Worm (Caenorhabditis elegans): ENCODE data around the gene C32D5.4.

The C32D5.4 gene

ce11 chrII:6327317-6327716 lies 4.4 kb upstream of the C32D5.4 start (continued):
- TF ChIP-seq madf-10 (tag; optimal IDR thresholded peaks at IDR 0.05) (no peak), ztf-22 (GFP tag; optimal IDR thresholded peaks at IDR 0.05) (no peak), lin-26 (GFP tag; IDR thresholded peaks at IDR 0.05) (no peak), akir-1 (GFP tag; optimal IDR thresholded peaks at IDR 0.05) (no peak), xnd-1 (tag; optimal IDR thresholded peaks at IDR 0.05) (no peak), lsl-1 (GFP tag; optimal IDR thresholded peaks at IDR 0.05) (no peak), him-1 (tag; optimal IDR thresholded peaks at IDR 0.05) (no peak), F37B4.10 (GFP tag; IDR thresholded peaks at IDR 0.05) (no peak), hlh-26 (GFP tag; conservative IDR thresholded peaks at IDR 0.05) (no peak), egl-44 (GFP tag; IDR thresholded peaks at IDR 0.05) (no peak), nhr-27 (tag; optimal IDR thresholded peaks at IDR 0.05) (no peak), F39B2.1 (GFP tag; IDR thresholded peaks at IDR 0.05) (no peak), Y56A3A.18 (GFP tag; IDR thresholded peaks at IDR 0.05) (no peak), aptf-2 (GFP tag; conservative IDR thresholded peaks at IDR 0.05) (no peak), let-607 (tag; optimal IDR thresholded peaks at IDR 0.05) (no peak), attf-5 (GFP tag; optimal IDR thresholded peaks at IDR 0.05) (no peak), unc-130 (GFP tag; optimal IDR thresholded peaks at IDR 0.05) (no peak), tbp1 (GFP tag; optimal IDR thresholded peaks at IDR 0.05) (peak; percentile 30), lsy-27 (tag; optimal IDR thresholded peaks at IDR 0.05; ENCODE audit: borderline replicate concordance, insufficient read depth) (no peak), dox-1 (GFP tag; IDR thresholded peaks at IDR 0.05) (peak; percentile 62), madf-8 (GFP tag; conservative IDR thresholded peaks at IDR 0.05) (no peak), ceh-91 (GFP tag; IDR thresholded peaks at IDR 0.05) (no peak), mel-28 (tag; optimal IDR thresholded peaks at IDR 0.05; ENCODE audit: borderline replicate concordance) (no peak), lir-1 (GFP tag; conservative IDR thresholded peaks at IDR 0.05) (no peak), dpff-1 (tag; optimal IDR thresholded peaks at IDR 0.05) (no peak), mcd-1 (GFP tag; IDR thresholded peaks at IDR 0.05) (no peak), ets-4 (GFP tag; optimal IDR thresholded peaks at IDR 0.05) (peak; percentile 90), aptf-3 (GFP tag; IDR thresholded peaks at IDR 0.05) (no peak), ceh-100 (GFP tag; IDR thresholded peaks at IDR 0.05) (no peak), mxl-1 (tag; optimal IDR thresholded peaks at IDR 0.05) (no peak), ztf-3 (GFP tag; optimal IDR thresholded peaks at IDR 0.05) (no peak), nhr-80 (tag; optimal IDR thresholded peaks at IDR 0.05) (peak; percentile 98), B0261.1 (tag; optimal IDR thresholded peaks at IDR 0.05) (no peak), ztf-28 (GFP tag; IDR thresholded peaks at IDR 0.05) (no peak), lin-54 (GFP tag; optimal IDR thresholded peaks at IDR 0.05) (peak; percentile 28), nhr-179 (tag; optimal IDR thresholded peaks at IDR 0.05) (no peak)

- TF ChIP-seq hmg-1.2 (GFP tag; IDR thresholded peaks at IDR 0.05) (peak; percentile 21; the same call in 1 of the 2 replicates), efl-1 (GFP tag; optimal IDR thresholded peaks at IDR 0.05) (peak; percentile 6), ztf-18 (tag; optimal IDR thresholded peaks at IDR 0.05) (no peak)
Observed at ce11 chrII:6324086-6324485, 1.2 kb upstream of the C32D5.4 start, which contains the start of gene sma-6. sma-6 (plus strand) TSS chrII:6324484.

- TF ChIP-seq F39B2.1 (GFP tag; IDR thresholded peaks at IDR 0.05) = no peak
- TF ChIP-seq snpc-1.1 (tag; optimal IDR thresholded peaks at IDR 0.05; ENCODE audit: insufficient read depth) = no peak
- no peak for TF ChIP-seq sea-2 (GFP tag; IDR thresholded peaks at IDR 0.05)
- no peak for TF ChIP-seq C06A6.2 (GFP tag; conservative IDR thresholded peaks at IDR 0.05)
- no peak for TF ChIP-seq atf-7 (tag; optimal IDR thresholded peaks at IDR 0.05)
- TF ChIP-seq hsf-1 (GFP tag; IDR thresholded peaks at IDR 0.05) = no peak
- TF ChIP-seq nfya-2 (GFP tag; IDR thresholded peaks at IDR 0.05) = no peak
- no peak for TF ChIP-seq mel-28 (tag; optimal IDR thresholded peaks at IDR 0.05; ENCODE audit: borderline replicate concordance)
- TF ChIP-seq snpc-3.4 (tag; optimal IDR thresholded peaks at IDR 0.05) = no peak
- TF ChIP-seq lir-1 (GFP tag; conservative IDR thresholded peaks at IDR 0.05) = no peak
Observed at ce11 chrII:6322081-6322480, 798 bp downstream of the C32D5.4 start.

All from whole organism, young adult.